Worm (Caenorhabditis elegans) whole organism, L2 larva: Measurements from ENCODE around the gene sdhd-1.

Source experiments
- aly-2 ChIP-seq: fragments of 150-350 bp; optimal IDR thresholded peaks from 2 replicates; lab custom pipeline; 2014; ENCODE audit warnings: missing biosample characterization, missing genetic modification characterization
- ama-1 ChIP-seq: fragments of 150-350 bp; optimal IDR thresholded peaks from 2 replicates; lab custom pipeline; 2018; ENCODE audit warnings: inconsistent platforms
- elt-1 ChIP-seq: fragments of 150-350 bp; optimal IDR thresholded peaks from 2 replicates; lab custom pipeline; 2014; ENCODE audit warnings: missing biosample characterization, missing genetic modification characterization
- lsy-2 ChIP-seq, 2 experiments: fragments of 150-350 bp in 1 of 2; sonication (generic microtip) in 1 of 2; optimal IDR thresholded peaks; 2 replicates each; lab custom pipeline; 2014 to 2017; ENCODE audit warnings: missing biosample characterization in 2 of 2, missing genetic modification characterization in 2 of 2
- nhr-10 ChIP-seq: sonication (generic microtip); optimal IDR thresholded peaks from 2 replicates; lab custom pipeline; 2017; ENCODE audit warnings: missing biosample characterization, missing genetic modification characterization
- nhr-6 ChIP-seq: fragments of 150-350 bp; optimal IDR thresholded peaks from 2 replicates; lab custom pipeline; 2014; ENCODE audit warnings: missing biosample characterization, missing genetic modification characterization
- sma-9 ChIP-seq, 2 experiments: fragments of 150-350 bp in 1 of 2; sonication (generic microtip) in 1 of 2; optimal IDR thresholded peaks; 2 replicates each; lab custom pipeline; 2014 to 2016; ENCODE audit warnings: missing genetic modification characterization in 2 of 2, mild to moderate bottlenecking in 1 of 2, missing biosample characterization in 1 of 2, missing compliant biosample characterization in 1 of 2, missing genetic modification reagents in 1 of 2, moderate library complexity in 1 of 2
- snpc-4 ChIP-seq: fragments of 150-350 bp; optimal IDR thresholded peaks from 2 replicates; lab custom pipeline; 2014; ENCODE audit warnings: missing biosample characterization, missing genetic modification characterization
- unc-39 ChIP-seq: fragments of 150-350 bp; optimal IDR thresholded peaks from 2 replicates; lab custom pipeline; 2014; ENCODE audit warnings: missing biosample characterization, missing genetic modification characterization
- unc-62 ChIP-seq: fragments of 150-350 bp; optimal IDR thresholded peaks from 2 replicates; lab custom pipeline; 2014; ENCODE audit warnings: missing biosample characterization, missing genetic modification reagents, missing genetic modification characterization

DNA sequence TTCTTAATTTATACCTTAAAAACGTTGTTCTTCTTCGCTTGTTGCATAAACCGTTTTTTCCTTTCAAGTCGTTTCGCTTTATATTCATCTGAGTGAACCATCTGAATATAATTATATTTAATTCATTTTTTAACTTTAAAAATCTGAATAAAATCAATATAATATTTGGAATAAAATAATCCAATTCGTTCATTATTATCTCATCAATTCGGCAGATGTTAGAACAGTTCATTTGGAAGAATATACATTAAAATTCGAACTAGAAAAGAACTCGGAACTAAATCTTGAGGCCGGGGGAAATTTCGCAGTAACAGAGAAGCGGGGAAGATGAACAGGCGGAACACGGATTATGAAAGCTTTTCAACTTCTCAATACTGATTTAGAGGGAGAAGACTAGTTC, 783 bp downstream of the sdhd-1 start, which contains the start of gene F33A8.4:
- TF ChIP-seq elt-1 (tag; lab: Kevin White, UChicago) = no peak
- no peak for TF ChIP-seq nhr-10 (tag; lab: Kevin White, UChicago)
- no peak for TF ChIP-seq lsy-2 (tag; optimal IDR thresholded peaks at IDR 0.05; lab: Kevin White, UChicago)
- no peak for TF ChIP-seq aly-2
- TF ChIP-seq ama-1 (lab: Kevin White, UChicago) = no peak
- TF ChIP-seq unc-62 (GFP tag; lab: Kevin White, UChicago) = no peak
- no peak for TF ChIP-seq sma-9 (GFP tag; optimal IDR thresholded peaks at IDR 0.05; lab: Kevin White, UChicago)
- no peak for TF ChIP-seq sma-9 (tag; optimal IDR thresholded peaks at IDR 0.05; lab: Kevin White, UChicago)
- TF ChIP-seq snpc-4 (tag; lab: Kevin White, UChicago) = no peak
- TF ChIP-seq nhr-6 (tag; lab: Kevin White, UChicago) = no peak
- TF ChIP-seq unc-39 (tag; lab: Kevin White, UChicago) = no peak
